Worm (Caenorhabditis elegans) whole organism, L4 larva: ENCODE data around the gene F16G10.11.

Experiments
- Y5F2A.4 ChIP-seq: fragments of 200-800 bp; sonication (Bioruptor generic); optimal IDR thresholded peaks from 2 replicates; lab custom pipeline; 2018; ENCODE audit warnings: mild to moderate bottlenecking, missing genetic modification characterization, missing compliant biosample characterization
- jun-1 ChIP-seq: fragments of 150-350 bp; optimal IDR thresholded peaks from 2 replicates; lab custom pipeline; 2014; ENCODE audit warnings: missing biosample characterization, missing genetic modification reagents, missing genetic modification characterization
- nhr-77 ChIP-seq: fragments of 150-350 bp; optimal IDR thresholded peaks from 2 replicates; lab custom pipeline; 2014; ENCODE audit warnings: missing biosample characterization, missing genetic modification characterization
- pqm-1 ChIP-seq: sonication (generic microtip); optimal IDR thresholded peaks from 2 replicates; lab custom pipeline; 2017; ENCODE audit warnings: missing biosample characterization, missing genetic modification characterization

- no peak for TF ChIP-seq Y5F2A.4 (GFP tag; lab: Kevin White, UChicago)
- no peak for TF ChIP-seq nhr-77 (tag; lab: Kevin White, UChicago)
- TF ChIP-seq pqm-1 (tag; lab: Kevin White, UChicago): no peak
- no peak for TF ChIP-seq jun-1 (tag; lab: Kevin White, UChicago)
Measured at ce11 chrII:2399810-2400209, 6.1 kb upstream of the F16G10.11 start.
